Worm (Caenorhabditis elegans): ENCODE data around the gene cca-1.
A peak's percentile ranks its signal among the peaks of the same experiment; 100 is the strongest.

cca-1 gene

ce11 chrX:7880848-7881247 lies 5.1 kb upstream of the cca-1 start, which contains the start of gene C39D10.8:
TSS of gene C39D10.8 (minus strand) at chrX:7880948.
- TF ChIP-seq elt-3 (tag; optimal IDR thresholded peaks at IDR 0.05) (peak in 1 of 3 experiments; percentile 6), zag-1 (tag; optimal IDR thresholded peaks at IDR 0.05) (no peak), nhr-237 (tag; optimal IDR thresholded peaks at IDR 0.05) (no peak), ceh-28 (tag; optimal IDR thresholded peaks at IDR 0.05) (peak; percentile 53), elt-1 (tag; optimal IDR thresholded peaks at IDR 0.05) (peak; percentile 48)

DNA sequence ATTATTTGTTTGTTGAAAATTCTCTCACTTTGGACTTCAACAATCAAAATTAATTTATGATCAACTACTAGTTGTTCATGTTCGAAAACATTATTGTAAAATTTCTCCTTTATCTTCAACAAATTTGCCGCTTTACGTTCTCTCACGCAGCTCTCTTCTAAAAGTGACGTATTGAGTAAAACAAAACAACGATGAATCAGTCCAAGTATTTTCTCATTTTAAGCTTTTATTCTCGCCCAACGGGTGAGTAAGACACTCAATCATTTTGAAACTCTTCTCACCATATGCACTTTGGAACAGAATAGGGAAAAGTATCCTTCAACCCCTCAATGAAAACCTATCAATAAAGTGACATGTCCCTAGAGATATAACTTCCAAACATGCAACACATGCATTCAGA lies 2.4 kb downstream of the cca-1 start:
- TF ChIP-seq fkh-10 (GFP tag; optimal IDR thresholded peaks at IDR 0.05) (no peak), lin-39 (tag; optimal IDR thresholded peaks at IDR 0.05) (peak; percentile 22)

DNA sequence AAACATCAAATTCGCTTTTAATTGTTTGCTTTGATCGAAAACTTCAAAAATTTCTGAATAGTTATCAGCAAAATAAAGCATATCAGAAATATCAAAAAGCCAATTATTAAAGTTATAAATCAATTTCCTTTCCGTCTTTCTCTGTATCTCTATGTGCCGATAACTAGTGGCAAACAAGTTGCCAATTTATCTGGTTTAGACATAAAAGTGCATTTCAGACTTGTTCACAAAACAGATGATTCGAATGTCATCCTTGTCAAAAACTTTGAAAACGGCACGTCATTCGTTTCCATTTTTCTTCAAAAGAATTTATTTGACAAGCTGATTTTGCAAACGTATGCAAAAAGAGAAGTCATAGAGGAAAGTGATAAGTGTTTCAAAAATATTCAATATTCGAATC lies 8.4 kb downstream of the cca-1 start:
- TF ChIP-seq nhr-43 (tag; optimal IDR thresholded peaks at IDR 0.05; ENCODE audit: poor library complexity, severe bottlenecking) (no peak), aly-2 (tag; optimal IDR thresholded peaks at IDR 0.05) (no peak), nhr-23 (tag; optimal IDR thresholded peaks at IDR 0.05) (no peak), mdl-1 (tag; optimal IDR thresholded peaks at IDR 0.05) (no peak), mml-1 (tag; optimal IDR thresholded peaks at IDR 0.05) (no peak), ama-1 (optimal IDR thresholded peaks at IDR 0.05) (no peak), unc-62 (GFP tag; optimal IDR thresholded peaks at IDR 0.05) (no peak), snpc-4 (tag; optimal IDR thresholded peaks at IDR 0.05) (no peak)

DNA sequence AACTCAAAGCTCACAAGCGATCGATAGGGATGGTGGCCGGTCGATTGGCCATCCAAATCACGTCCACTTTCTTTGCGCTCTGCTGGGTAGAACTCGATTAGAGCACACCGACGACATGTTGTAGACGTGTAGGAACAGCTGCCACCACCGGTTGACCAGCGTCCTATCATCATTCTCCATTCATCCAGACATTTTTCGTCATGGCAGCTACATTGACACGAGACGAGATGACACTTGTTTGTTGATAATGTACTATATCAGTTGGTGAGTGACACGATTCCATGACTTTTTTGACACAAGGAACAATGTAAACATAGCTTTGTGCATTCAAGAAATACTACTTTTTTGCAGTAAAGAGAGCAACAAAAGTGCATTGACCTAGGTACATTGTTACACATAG lies 9.3 kb downstream of the cca-1 start:
- TF ChIP-seq unc-39 (tag; optimal IDR thresholded peaks at IDR 0.05) (no peak), nfya-1 (tag; optimal IDR thresholded peaks at IDR 0.05; ENCODE audit: insufficient read depth) (peak; percentile 27), egl-5 (tag; optimal IDR thresholded peaks at IDR 0.05) (peak; percentile 10), elt-1 (tag; optimal IDR thresholded peaks at IDR 0.05) (no peak)

DNA sequence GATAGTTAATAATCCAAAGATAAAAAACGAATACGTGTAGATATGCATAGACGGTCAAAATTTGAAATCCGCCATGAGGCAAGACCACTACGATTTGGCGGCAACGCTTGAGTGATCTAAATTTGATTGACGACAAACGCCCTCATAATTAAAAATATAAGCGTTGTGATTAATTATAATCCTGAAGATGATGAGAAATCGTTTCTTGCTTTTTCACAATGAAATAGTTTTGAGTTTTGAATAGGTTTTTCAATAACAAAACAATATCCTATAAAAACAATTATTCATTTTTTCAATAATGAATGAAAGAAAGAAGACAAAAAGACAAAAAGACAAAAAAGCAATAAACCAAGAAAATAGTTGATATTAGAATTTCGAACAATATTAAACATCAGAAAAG lies 28.3 kb downstream of the cca-1 start, which contains the start of gene C54D2.6:
Gene C54D2.6, minus strand, starts transcription at position 101 of the 400 bp plus-strand sequence.
- TF ChIP-seq ZK546.5 (tag; optimal IDR thresholded peaks at IDR 0.05) (no peak), ztf-11 (tag; optimal IDR thresholded peaks at IDR 0.05) (no peak), aly-2 (tag; optimal IDR thresholded peaks at IDR 0.05) (no peak), nhr-77 (tag; optimal IDR thresholded peaks at IDR 0.05) (no peak), lin-39 (tag; optimal IDR thresholded peaks at IDR 0.05) (no peak)

DNA sequence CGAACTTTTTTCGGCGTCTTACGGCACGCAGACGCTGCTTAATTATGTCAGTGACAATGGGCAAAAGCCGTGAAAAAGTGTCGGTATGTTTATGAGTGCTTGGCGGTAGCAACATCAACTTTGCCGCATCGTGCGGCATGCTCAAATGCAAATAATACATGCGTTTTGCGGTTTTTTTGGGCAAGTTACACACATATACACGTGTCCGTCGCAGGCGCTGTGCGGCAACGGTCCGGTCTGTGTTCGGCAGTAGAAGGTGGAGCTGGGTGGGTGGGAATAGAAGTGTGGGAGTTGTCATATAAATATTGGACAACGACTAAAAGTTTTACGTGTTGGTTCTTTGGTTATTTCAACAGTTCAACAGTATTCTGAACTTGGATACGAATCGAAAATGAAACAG lies 33.5 kb downstream of the cca-1 start, which contains the start of gene idpp-11:
Gene idpp-11, plus strand, starts transcription at position 301 of the 400 bp plus-strand sequence.
- no peak for TF ChIP-seq nfya-1 (tag; optimal IDR thresholded peaks at IDR 0.05; ENCODE audit: insufficient read depth)
- no peak for TF ChIP-seq R02D3.7 (tag; optimal IDR thresholded peaks at IDR 0.05)
- TF ChIP-seq unc-62 (GFP tag; optimal IDR thresholded peaks at IDR 0.05) = no peak
- no peak for TF ChIP-seq ztf-4 (tag; optimal IDR thresholded peaks at IDR 0.05)
- TF ChIP-seq zag-1 (tag; optimal IDR thresholded peaks at IDR 0.05) = no peak
- no peak for TF ChIP-seq nhr-237 (tag; optimal IDR thresholded peaks at IDR 0.05)
- no peak for TF ChIP-seq snpc-4 (tag; optimal IDR thresholded peaks at IDR 0.05)
- no peak for TF ChIP-seq daf-12 (tag; optimal IDR thresholded peaks at IDR 0.05)
- TF ChIP-seq fkh-2 (tag; optimal IDR thresholded peaks at IDR 0.05) = no peak
- no peak for TF ChIP-seq ceh-82 (tag; optimal IDR thresholded peaks at IDR 0.05)
- no peak for TF ChIP-seq skn-1 (tag; optimal IDR thresholded peaks at IDR 0.05)
- TF ChIP-seq fkh-10 (GFP tag; optimal IDR thresholded peaks at IDR 0.05) = no peak
- no peak for TF ChIP-seq aly-2 (tag; optimal IDR thresholded peaks at IDR 0.05)
- no peak for TF ChIP-seq mml-1 (tag; optimal IDR thresholded peaks at IDR 0.05)
- TF ChIP-seq ceh-28 (tag; optimal IDR thresholded peaks at IDR 0.05) = no peak
- no peak for TF ChIP-seq elt-1 (tag; optimal IDR thresholded peaks at IDR 0.05)
- no peak for TF ChIP-seq ztf-11 (tag; optimal IDR thresholded peaks at IDR 0.05)
- TF ChIP-seq ceh-9 (tag; optimal IDR thresholded peaks at IDR 0.05) = no peak

DNA sequence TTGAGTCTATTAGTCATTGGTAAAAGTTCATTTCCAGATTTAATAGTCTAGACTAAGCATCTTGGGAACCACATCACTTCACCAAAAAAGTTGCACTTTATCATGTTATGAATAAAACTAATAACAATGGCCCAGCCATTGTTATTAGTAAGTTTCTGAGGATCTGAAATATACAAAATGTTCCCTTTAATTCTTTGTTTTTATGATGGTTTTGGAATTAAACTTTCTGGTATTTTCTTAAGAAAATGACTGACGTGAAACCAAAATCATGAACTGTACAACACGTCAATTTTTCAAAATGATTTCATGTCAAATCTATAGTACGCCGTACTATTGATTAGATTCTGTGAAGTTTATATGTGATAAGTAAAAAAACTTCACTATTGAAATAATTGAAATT lies 35.8 kb downstream of the cca-1 start:
- TF ChIP-seq sea-2 (GFP tag; optimal IDR thresholded peaks at IDR 0.05) (no peak), ceh-16 (tag; optimal IDR thresholded peaks at IDR 0.05) (no peak), ztf-4 (tag; optimal IDR thresholded peaks at IDR 0.05) (no peak), lsy-12 (tag; optimal IDR thresholded peaks at IDR 0.05) (no peak), aly-2 (tag; optimal IDR thresholded peaks at IDR 0.05) (no peak), zag-1 (tag; optimal IDR thresholded peaks at IDR 0.05) (no peak), jun-1 (tag; optimal IDR thresholded peaks at IDR 0.05) (no peak), mml-1 (tag; optimal IDR thresholded peaks at IDR 0.05) (no peak), elt-2 (tag; optimal IDR thresholded peaks at IDR 0.05) (no peak), nhr-12 (tag; optimal IDR thresholded peaks at IDR 0.05) (no peak), fos-1 (tag; optimal IDR thresholded peaks at IDR 0.05) (no peak), elt-3 (tag; optimal IDR thresholded peaks at IDR 0.05) (no peak), nhr-43 (tag; optimal IDR thresholded peaks at IDR 0.05; ENCODE audit: poor library complexity, severe bottlenecking) (no peak), nhr-76 (tag; optimal IDR thresholded peaks at IDR 0.05) (no peak), egl-5 (tag; optimal IDR thresholded peaks at IDR 0.05) (no peak), lin-15B (tag; optimal IDR thresholded peaks at IDR 0.05) (no peak), unc-39 (tag; optimal IDR thresholded peaks at IDR 0.05) (no peak), ztf-11 (tag; optimal IDR thresholded peaks at IDR 0.05) (no peak), nhr-11 (tag; optimal IDR thresholded peaks at IDR 0.05) (no peak)
